Worm (Caenorhabditis elegans): ENCODE results near the gene W07G1.1.

DNA sequence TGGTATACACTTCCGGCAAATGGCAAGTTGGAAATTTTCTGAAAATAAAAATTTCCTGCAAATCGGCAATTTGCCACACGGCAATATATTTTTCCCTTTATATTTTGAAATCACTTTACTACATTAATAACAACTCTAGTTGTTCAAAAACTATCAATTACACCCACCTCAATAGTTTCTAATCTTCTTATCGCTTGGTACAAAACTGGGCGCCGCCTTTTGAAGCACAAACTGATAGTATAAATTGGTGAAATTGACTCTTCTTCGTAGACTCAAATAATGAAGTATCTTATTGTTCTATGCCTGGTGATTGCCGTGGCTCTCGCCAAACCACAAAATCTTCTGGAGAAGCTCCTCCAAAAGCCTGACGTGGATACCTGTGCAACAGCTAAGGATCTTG lies 41.7 kb upstream of the W07G1.1 start, which contains the start of gene Y39G8B.9:
- TF ChIP-seq irx-1 (tag; optimal IDR thresholded peaks at IDR 0.05), result no peak
- no peak for TF ChIP-seq aly-2 (tag; optimal IDR thresholded peaks at IDR 0.05)
- no peak for TF ChIP-seq alr-1 (tag; optimal IDR thresholded peaks at IDR 0.05; ENCODE audit: borderline replicate concordance)

Data from whole organism, L1 larva.